Worm (Caenorhabditis elegans) whole organism, late embryonic: ENCODE results near the gene srj-22.

Source experiments
- C08G9.2 ChIP-seq: sonication (generic microtip); optimal IDR thresholded peaks from 2 replicates; lab custom pipeline; 2016; ENCODE audit warnings: mild to moderate bottlenecking, missing genetic modification characterization, moderate library complexity, missing compliant biosample characterization
- C38D4.7 ChIP-seq: fragments of 200-800 bp; sonication (Bioruptor generic); optimal IDR thresholded peaks from 2 replicates; lab custom pipeline; 2018; ENCODE audit warnings: mild to moderate bottlenecking, missing genetic modification characterization, moderate library complexity, missing compliant biosample characterization
- K02D7.2 ChIP-seq: sonication (generic microtip); optimal IDR thresholded peaks from 2 replicates; lab custom pipeline; 2017; ENCODE audit warnings: mild to moderate bottlenecking, missing genetic modification characterization, missing compliant biosample characterization
- ahr-1 ChIP-seq: sonication (generic microtip); optimal IDR thresholded peaks from 2 replicates; lab custom pipeline; 2016; ENCODE audit warnings: missing genetic modification characterization, missing compliant biosample characterization
- ceh-18 ChIP-seq: sonication (generic microtip); optimal IDR thresholded peaks from 2 replicates; lab custom pipeline; 2016; ENCODE audit warnings: missing genetic modification characterization, missing compliant biosample characterization
- ceh-19 ChIP-seq: fragments of 200-800 bp; sonication (Bioruptor generic); optimal IDR thresholded peaks from 2 replicates; lab custom pipeline; 2018; ENCODE audit warnings: mild to moderate bottlenecking, missing genetic modification characterization, missing compliant biosample characterization
- ceh-2 ChIP-seq: sonication (generic microtip); optimal IDR thresholded peaks from 2 replicates; lab custom pipeline; 2016; ENCODE audit warnings: missing genotype, missing genetic modification characterization, missing compliant biosample characterization
- ceh-22 ChIP-seq: sonication (generic microtip); optimal IDR thresholded peaks from 2 replicates; lab custom pipeline; 2017; ENCODE audit warnings: missing biosample characterization, missing genetic modification characterization
- ceh-24 ChIP-seq: sonication (generic microtip); optimal IDR thresholded peaks from 2 replicates; lab custom pipeline; 2016; ENCODE audit warnings: mild to moderate bottlenecking, missing genetic modification characterization, missing compliant biosample characterization
- ceh-31 ChIP-seq: sonication (generic microtip); optimal IDR thresholded peaks from 2 replicates; lab custom pipeline; 2016; ENCODE audit warnings: missing genetic modification characterization, missing compliant biosample characterization
- ceh-45 ChIP-seq: fragments of 200-800 bp; sonication (Bioruptor generic); IDR thresholded peaks from 2 replicates; pipeline ENCODE4 v1.3.6; 2022; ENCODE audit warnings: missing genetic modification reagents, missing genetic modification characterization, missing compliant biosample characterization
- dve-1 ChIP-seq: sonication (generic microtip); optimal IDR thresholded peaks from 2 replicates; lab custom pipeline; 2017; ENCODE audit warnings: antibody characterized with exemption, mild to moderate bottlenecking, missing genetic modification characterization, missing compliant biosample characterization
- elt-2 ChIP-seq: sonication (generic microtip); optimal IDR thresholded peaks from 2 replicates; lab custom pipeline; 2016; ENCODE audit warnings: missing genetic modification reagents, missing genetic modification characterization, missing compliant biosample characterization
- elt-4 ChIP-seq: sonication (generic microtip); optimal IDR thresholded peaks from 2 replicates; lab custom pipeline; 2016; ENCODE audit warnings: missing genetic modification characterization, missing compliant biosample characterization
- ets-4 ChIP-seq: sonication (generic microtip); optimal IDR thresholded peaks from 2 replicates; lab custom pipeline; 2016; ENCODE audit warnings: missing genetic modification characterization, missing compliant biosample characterization
- fax-1 ChIP-seq: sonication (generic microtip); optimal IDR thresholded peaks from 2 replicates; lab custom pipeline; 2016; ENCODE audit warnings: missing genotype, missing genetic modification characterization, missing compliant biosample characterization
- fkh-6 ChIP-seq: sonication (generic microtip); optimal IDR thresholded peaks from 2 replicates; lab custom pipeline; 2016; ENCODE audit warnings: missing genetic modification characterization, missing compliant biosample characterization
- hlh-30 ChIP-seq: sonication (generic microtip); optimal IDR thresholded peaks from 2 replicates; lab custom pipeline; 2017; ENCODE audit warnings: antibody characterized with exemption, missing genetic modification characterization, missing compliant biosample characterization; ENCODE audit not compliant: insufficient read depth
- lim-6 ChIP-seq: sonication (generic microtip); optimal IDR thresholded peaks from 2 replicates; lab custom pipeline; 2016; ENCODE audit warnings: missing genetic modification characterization, missing compliant biosample characterization
- madf-2 ChIP-seq: sonication (generic microtip); optimal IDR thresholded peaks from 2 replicates; lab custom pipeline; 2017; ENCODE audit warnings: missing genetic modification characterization, missing compliant biosample characterization
- nfya-1 ChIP-seq: sonication (generic microtip); optimal IDR thresholded peaks from 2 replicates; lab custom pipeline; 2017; ENCODE audit warnings: missing genetic modification characterization, mild to moderate bottlenecking, missing compliant biosample characterization, antibody characterized with exemption, moderate library complexity
- odd-2 ChIP-seq: sonication (generic microtip); optimal IDR thresholded peaks from 2 replicates; lab custom pipeline; 2017; ENCODE audit warnings: antibody characterized with exemption, mild to moderate bottlenecking, missing genetic modification characterization, missing compliant biosample characterization
- pag-3 ChIP-seq: sonication (generic microtip); optimal IDR thresholded peaks from 2 replicates; lab custom pipeline; 2016; ENCODE audit warnings: missing compliant biosample characterization, missing genetic modification characterization, borderline replicate concordance
- pat-9 ChIP-seq: fragments of 200-800 bp; sonication (Bioruptor generic); optimal IDR thresholded peaks from 2 replicates; lab custom pipeline; 2018; ENCODE audit warnings: mild to moderate bottlenecking, missing genetic modification characterization, moderate library complexity, missing compliant biosample characterization
- pax-1 ChIP-seq: fragments of 150-350 bp; optimal IDR thresholded peaks from 2 replicates; lab custom pipeline; 2014; ENCODE audit warnings: missing biosample characterization, missing genetic modification characterization
- pqm-1 ChIP-seq: sonication (generic microtip); optimal IDR thresholded peaks from 2 replicates; lab custom pipeline; 2016; ENCODE audit warnings: missing genetic modification characterization, missing compliant biosample characterization
- pros-1 ChIP-seq: fragments of 150-350 bp; optimal IDR thresholded peaks from 2 replicates; lab custom pipeline; 2014; ENCODE audit warnings: missing biosample characterization, missing genetic modification reagents, missing genetic modification characterization
- ref-2 ChIP-seq: sonication (generic microtip); optimal IDR thresholded peaks from 2 replicates; lab custom pipeline; 2016; ENCODE audit warnings: missing genetic modification characterization, missing compliant biosample characterization
- rnt-1 ChIP-seq: sonication (generic microtip); optimal IDR thresholded peaks from 2 replicates; lab custom pipeline; 2016; ENCODE audit warnings: missing genetic modification characterization, missing compliant biosample characterization
- sdc-2 ChIP-seq: sonication (generic microtip); optimal IDR thresholded peaks from 2 replicates; lab custom pipeline; 2016; ENCODE audit warnings: missing genotype, missing genetic modification characterization, missing compliant biosample characterization
- sox-4 ChIP-seq: sonication (generic microtip); optimal IDR thresholded peaks from 2 replicates; lab custom pipeline; 2017; ENCODE audit warnings: mild to moderate bottlenecking, missing genetic modification characterization, inconsistent platforms, missing compliant biosample characterization
- syd-9 ChIP-seq: sonication (generic microtip); optimal IDR thresholded peaks from 2 replicates; lab custom pipeline; 2016; ENCODE audit warnings: mild to moderate bottlenecking, missing genetic modification characterization, moderate library complexity, missing compliant biosample characterization
- ttx-3 ChIP-seq: sonication (generic microtip); optimal IDR thresholded peaks from 2 replicates; lab custom pipeline; 2016; ENCODE audit warnings: missing genetic modification reagents, missing genetic modification characterization, missing compliant biosample characterization
- unc-3 ChIP-seq, 2 experiments: fragments of 200-800 bp in 1 of 2; sonication (Bioruptor generic) in 1 of 2; sonication (generic microtip) in 1 of 2; conservative IDR thresholded peaks in 1 of 2; optimal IDR thresholded peaks in 1 of 2; 2 replicates each; pipeline versions ENCODE4 v1.3.6 to Lab custom; 2016 to 2022; ENCODE audit warnings: missing compliant biosample characterization in 2 of 2, missing genetic modification characterization in 2 of 2, missing genetic modification reagents in 1 of 2
- unc-55 ChIP-seq: sonication (generic microtip); optimal IDR thresholded peaks from 2 replicates; lab custom pipeline; 2017; ENCODE audit warnings: missing biosample characterization, missing genetic modification reagents, missing genetic modification characterization
- unc-86 ChIP-seq: sonication (generic microtip); optimal IDR thresholded peaks from 2 replicates; lab custom pipeline; 2016; ENCODE audit warnings: missing genetic modification characterization, missing compliant biosample characterization
- zip-5 ChIP-seq: sonication (generic microtip); optimal IDR thresholded peaks from 2 replicates; lab custom pipeline; 2016; ENCODE audit warnings: missing genetic modification characterization, missing compliant biosample characterization

The srj-22 gene

DNA sequence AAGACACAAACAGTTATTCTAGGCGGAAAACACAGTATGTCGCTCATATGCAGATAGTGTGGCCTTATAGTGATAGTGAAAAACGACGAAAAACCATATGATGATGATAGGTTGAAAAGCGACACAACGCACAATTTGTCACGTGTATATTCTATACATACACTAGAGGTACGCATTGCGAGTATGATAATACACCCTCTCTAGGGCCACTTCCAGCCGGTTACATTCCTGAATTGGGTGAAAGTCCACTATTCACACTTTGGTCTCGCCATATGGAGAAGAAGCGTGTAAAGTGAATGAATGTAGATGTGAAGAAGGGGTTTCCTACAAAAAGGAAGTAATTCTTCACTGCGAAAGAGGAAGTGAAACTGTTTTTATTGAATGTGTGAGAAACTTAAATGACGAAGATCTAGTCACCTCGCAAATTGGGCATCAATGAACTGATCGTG lies 14.1 kb downstream of the srj-22 start:
- TF ChIP-seq pqm-1 (tag; lab: Kevin White, UChicago), result peak; percentile 21
- TF ChIP-seq unc-3 (GFP tag; conservative IDR thresholded peaks at IDR 0.05; lab: Robert Waterston, UW), result no peak
- no peak for TF ChIP-seq unc-3 (tag; optimal IDR thresholded peaks at IDR 0.05; lab: Kevin White, UChicago)
- TF ChIP-seq sdc-2 (tag; lab: Kevin White, UChicago), result no peak
- no peak for TF ChIP-seq C08G9.2 (tag; lab: Kevin White, UChicago)
- no peak for TF ChIP-seq pat-9 (tag; lab: Kevin White, UChicago)
- peak; percentile 66 for TF ChIP-seq dve-1 (tag; lab: Kevin White, UChicago)
- peak; percentile 45 for TF ChIP-seq elt-2 (tag; lab: Kevin White, UChicago)
- peak; percentile 7 for TF ChIP-seq hlh-30 (tag; lab: Kevin White, UChicago)

DNA sequence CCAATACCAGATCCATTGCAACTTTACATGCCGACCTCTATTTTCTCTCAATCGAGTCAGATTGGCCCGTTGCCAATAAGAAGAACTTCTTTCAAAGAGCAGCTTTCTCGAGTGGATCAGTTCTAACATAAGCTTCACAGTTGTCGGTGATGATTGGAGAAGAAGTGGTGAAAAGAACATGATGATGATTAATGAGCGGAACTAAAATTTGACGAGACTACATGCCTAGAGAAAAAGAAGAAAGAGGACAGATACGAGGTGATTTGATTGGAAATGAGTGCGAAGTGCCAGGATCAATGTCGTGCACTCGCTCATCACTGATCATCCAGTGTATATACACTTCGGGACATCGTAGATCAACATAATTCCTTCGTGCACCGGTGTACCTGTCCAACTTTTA lies 15.9 kb downstream of the srj-22 start:
- peak; percentile 19 for TF ChIP-seq rnt-1 (tag; lab: Kevin White, UChicago)
- no peak for TF ChIP-seq syd-9
- TF ChIP-seq K02D7.2 (tag; lab: Kevin White, UChicago), result no peak
- TF ChIP-seq fax-1, result no peak
- no peak for TF ChIP-seq pag-3
- TF ChIP-seq ceh-24, result no peak
- peak; percentile 73 for TF ChIP-seq ceh-18 (tag; lab: Kevin White, UChicago)
- TF ChIP-seq C38D4.7 (GFP tag; lab: Kevin White, UChicago), result no peak
- TF ChIP-seq unc-55 (GFP tag; lab: Kevin White, UChicago), result peak; percentile 92
- no peak for TF ChIP-seq lim-6 (tag; lab: Kevin White, UChicago)
- TF ChIP-seq nfya-1 (tag; lab: Kevin White, UChicago), result peak; percentile 32
- no peak for TF ChIP-seq sdc-2 (tag; lab: Kevin White, UChicago)
- no peak for TF ChIP-seq elt-4 (tag; lab: Kevin White, UChicago)
- TF ChIP-seq pax-1, result no peak

DNA sequence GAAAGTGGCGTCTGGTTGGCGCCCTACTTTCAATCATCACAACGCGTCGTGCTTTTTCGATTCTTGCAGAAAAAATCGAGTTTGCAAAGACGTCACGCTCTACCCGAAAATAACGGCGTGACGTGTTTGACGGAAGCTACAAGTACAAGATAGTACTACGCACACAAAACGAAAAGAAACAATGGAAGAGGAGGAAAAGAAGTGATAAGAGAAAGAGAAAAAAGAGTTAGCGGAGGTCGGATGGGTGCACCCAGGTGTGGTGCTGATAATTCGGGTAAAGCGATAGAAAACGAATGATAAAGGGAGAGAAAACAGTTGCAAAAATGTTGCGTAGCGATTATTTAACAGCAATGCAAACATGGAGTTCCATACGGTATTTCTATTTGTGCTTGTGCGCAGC lies 16.9 kb downstream of the srj-22 start:
- TF ChIP-seq sdc-2 (tag; lab: Kevin White, UChicago), result no peak
- TF ChIP-seq elt-2 (tag; lab: Kevin White, UChicago), result peak; percentile 88
- no peak for TF ChIP-seq ref-2 (tag; lab: Kevin White, UChicago)
- TF ChIP-seq ahr-1, result no peak

- TF ChIP-seq unc-86 (tag; lab: Kevin White, UChicago) (no peak), madf-2 (tag; lab: Kevin White, UChicago) (no peak), ceh-22 (tag; lab: Kevin White, UChicago) (no peak), ceh-31 (tag; lab: Kevin White, UChicago) (no peak), pros-1 (tag; lab: Kevin White, UChicago) (no peak), zip-5 (no peak), ceh-45 (no peak), elt-4 (tag; lab: Kevin White, UChicago) (no peak), pqm-1 (tag; lab: Kevin White, UChicago) (no peak), ceh-18 (tag; lab: Kevin White, UChicago) (no peak), ttx-3 (tag; lab: Kevin White, UChicago) (no peak), odd-2 (tag; lab: Kevin White, UChicago) (no peak), fkh-6 (tag; lab: Kevin White, UChicago) (no peak), ceh-19 (no peak), ets-4 (no peak), pax-1 (no peak), C38D4.7 (GFP tag; lab: Kevin White, UChicago) (no peak), ceh-2 (no peak), sox-4 (tag; lab: Kevin White, UChicago) (no peak), unc-55 (GFP tag; lab: Kevin White, UChicago) (no peak)
- TF ChIP-seq, all 69 proteins: peak for 0
Measured at ce11 chrV:10725424-10725951, 18.1 kb downstream of the srj-22 start.
